Worm (Caenorhabditis elegans): ENCODE measurements around the gene ivd-1.
"Not testable (repeated sequence)": the region's sequence is repeated elsewhere in the genome, so short reads cannot be mapped to it uniquely, and the experiment has no call there.

- not testable (repeated sequence) for TF ChIP-seq W03F9.2, him-1 (tag; optimal IDR thresholded peaks at IDR 0.05)
These were observed 20.1 kb downstream of the ivd-1 start, which contains the start of the genes R13H9.6 and rmd-6 for ce11 chrIV:5068541-5068940.
